Fruit fly (Drosophila melanogaster) whole organism, embryonic: ENCODE data around the gene CG31211.

Source experiments
- Ada2b ChIP-seq: fragments of 200-800 bp; sonication (Bioruptor generic); IDR thresholded peaks from 2 replicates; pipeline ENCODE4 v1.3.6; 2022; ENCODE audit warnings: missing biosample characterization, missing genetic modification characterization
- Atf3 ChIP-seq: fragments of 200-800 bp; sonication (Bioruptor generic); optimal IDR thresholded peaks from 3 replicates; lab custom pipeline; 2016; ENCODE audit warnings: missing biosample characterization, missing genetic modification characterization
- C15 ChIP-seq: fragments of 200-800 bp; sonication (Bioruptor generic); IDR thresholded peaks from 3 replicates; pipeline ENCODE4 v1.3.6; 2022; ENCODE audit warnings: missing biosample characterization, missing genetic modification characterization
- CG10267 ChIP-seq: fragments of 200-800 bp; sonication (Bioruptor generic); optimal IDR thresholded peaks from 2 replicates; lab custom pipeline; 2018; ENCODE audit warnings: missing biosample characterization, mild to moderate bottlenecking, missing genetic modification characterization, moderate library complexity
- CG11504 ChIP-seq: fragments of 200-800 bp; sonication (Bioruptor generic); optimal IDR thresholded peaks from 3 replicates; lab custom pipeline; 2019; ENCODE audit warnings: missing biosample characterization, mild to moderate bottlenecking, missing genetic modification characterization, moderate library complexity
- CG12942 ChIP-seq: fragments of 200-800 bp; sonication (Bioruptor generic); optimal IDR thresholded peaks from 3 replicates; lab custom pipeline; 2016; ENCODE audit warnings: missing biosample characterization, missing genetic modification characterization
- CG18764 ChIP-seq: fragments of 200-800 bp; sonication (Bioruptor generic); optimal IDR thresholded peaks from 3 replicates; lab custom pipeline; 2016; ENCODE audit warnings: missing biosample characterization, missing genetic modification characterization
- CG2120 ChIP-seq: fragments of 200-800 bp; sonication (Bioruptor generic); optimal IDR thresholded peaks from 3 replicates; lab custom pipeline; 2016; ENCODE audit warnings: missing biosample characterization, missing genetic modification characterization
- CG2129 ChIP-seq: fragments of 200-800 bp; sonication (Bioruptor generic); IDR thresholded peaks from 2 replicates; pipeline ENCODE4 v1.3.6; 2022; ENCODE audit warnings: missing biosample characterization, missing genetic modification characterization; ENCODE audit not compliant: partially characterized antibody
- CG2678 ChIP-seq: fragments of 200-800 bp; sonication (Bioruptor generic); optimal IDR thresholded peaks from 3 replicates; lab custom pipeline; 2019; ENCODE audit warnings: missing biosample characterization, mild to moderate bottlenecking, missing genetic modification characterization, moderate library complexity
- CG2889 ChIP-seq: fragments of 200-800 bp; sonication (Bioruptor generic); IDR thresholded peaks from 3 replicates; pipeline ENCODE4 v1.3.6; 2022; ENCODE audit warnings: missing biosample characterization, missing genetic modification characterization
- CG4820 ChIP-seq: fragments of 200-800 bp; sonication (Bioruptor generic); optimal IDR thresholded peaks from 3 replicates; lab custom pipeline; 2016; ENCODE audit warnings: missing biosample characterization, missing genetic modification characterization
- CG5180 ChIP-seq: fragments of 200-800 bp; sonication (Bioruptor generic); optimal IDR thresholded peaks from 3 replicates; lab custom pipeline; 2017; ENCODE audit warnings: missing biosample characterization, missing genetic modification characterization, mild to moderate bottlenecking, moderate library complexity, missing genetic modification reagents
- CG6813 ChIP-seq: fragments of 200-800 bp; sonication (Bioruptor generic); optimal IDR thresholded peaks from 2 replicates; lab custom pipeline; 2017; ENCODE audit warnings: missing biosample characterization, missing genetic modification characterization, mild to moderate bottlenecking, moderate library complexity, missing genetic modification reagents
- CG8924 ChIP-seq: fragments of 200-800 bp; optimal IDR thresholded peaks from 3 replicates; lab custom pipeline; 2019; ENCODE audit warnings: missing biosample characterization, mild to moderate bottlenecking, missing genetic modification characterization, moderate library complexity
- CG9215 ChIP-seq: fragments of 200-800 bp; sonication (Bioruptor generic); IDR thresholded peaks from 2 replicates; pipeline ENCODE4 v1.3.6; 2022; ENCODE audit warnings: missing biosample characterization, missing genetic modification characterization
- CG9609 ChIP-seq: fragments of 200-800 bp; sonication (Bioruptor generic); optimal IDR thresholded peaks from 3 replicates; lab custom pipeline; 2016; ENCODE audit warnings: missing biosample characterization, missing genetic modification characterization
- D19B ChIP-seq: fragments of 200-800 bp; sonication (Bioruptor generic); optimal IDR thresholded peaks from 2 replicates; lab custom pipeline; 2017; ENCODE audit warnings: missing biosample characterization, mild to moderate bottlenecking, missing genetic modification characterization
- Dip2 ChIP-seq: fragments of 200-800 bp; sonication (Bioruptor generic); IDR thresholded peaks from 2 replicates; pipeline ENCODE4 v1.3.6; 2022; ENCODE audit warnings: missing biosample characterization, missing genetic modification characterization
- E2f1 ChIP-seq: fragments of 200-800 bp; sonication (Bioruptor generic); IDR thresholded peaks from 2 replicates; pipeline ENCODE4 v1.3.6; 2022; ENCODE audit warnings: missing biosample characterization, missing genetic modification characterization
- H15 ChIP-seq: fragments of 200-800 bp; sonication (Bioruptor generic); IDR thresholded peaks from 3 replicates; pipeline ENCODE4 v1.3.6; 2022; ENCODE audit warnings: missing biosample characterization, missing genetic modification characterization
- HmgZ ChIP-seq: fragments of 200-800 bp; sonication (Bioruptor generic); optimal IDR thresholded peaks from 2 replicates; lab custom pipeline; 2018; ENCODE audit warnings: missing biosample characterization, mild to moderate bottlenecking, missing genetic modification characterization
- Hmr ChIP-seq: fragments of 200-800 bp; sonication (Bioruptor generic); optimal IDR thresholded peaks from 3 replicates; lab custom pipeline; 2017; ENCODE audit warnings: mild to moderate bottlenecking, missing biosample characterization, missing genetic modification reagents, missing genetic modification characterization
- Hr78 ChIP-seq, 2 experiments: fragments of 200-800 bp in 1 of 2; fragments of >200 bp in 1 of 2; sonication (Bioruptor generic) in 1 of 2; optimal IDR thresholded peaks; 2 replicates each; lab custom pipeline; 2017 to 2019; ENCODE audit warnings: missing biosample characterization in 2 of 2, missing genetic modification characterization in 2 of 2, mild to moderate bottlenecking in 1 of 2, moderate library complexity in 1 of 2
- Kr ChIP-seq: fragments of 200-800 bp; sonication (Bioruptor generic); optimal IDR thresholded peaks from 2 replicates; lab custom pipeline; 2017; ENCODE audit warnings: missing biosample characterization, mild to moderate bottlenecking, missing genetic modification characterization
- Med ChIP-seq: fragments of 200-800 bp; sonication (Bioruptor generic); peaks from one replicate; lab custom pipeline; 2016; ENCODE audit warnings: missing biosample characterization, missing genetic modification characterization, mild to moderate bottlenecking, inconsistent platforms, moderate library complexity
- Nf-YA ChIP-seq: fragments of 200-800 bp; sonication (Bioruptor generic); IDR thresholded peaks from 2 replicates; pipeline ENCODE4 v1.3.6; 2022; ENCODE audit warnings: missing biosample characterization, missing genetic modification characterization
- Opbp ChIP-seq: fragments of 200-800 bp; sonication (Bioruptor generic); IDR thresholded peaks from 3 replicates; pipeline ENCODE4 v1.3.6; 2022; ENCODE audit warnings: missing biosample characterization, missing genetic modification characterization; ENCODE audit not compliant: partially characterized antibody
- PHDP ChIP-seq: fragments of 200-800 bp; sonication (Bioruptor generic); optimal IDR thresholded peaks from 3 replicates; lab custom pipeline; 2018; ENCODE audit warnings: missing biosample characterization, mild to moderate bottlenecking, missing genetic modification characterization, moderate library complexity
- Sry-β ChIP-seq: fragments of 200-800 bp; sonication (Bioruptor generic); optimal IDR thresholded peaks from 2 replicates; lab custom pipeline; 2018; ENCODE audit warnings: missing biosample characterization, mild to moderate bottlenecking, missing genetic modification characterization, moderate library complexity
- Ssrp ChIP-seq: fragments of 200-800 bp; sonication (Bioruptor generic); optimal IDR thresholded peaks from 2 replicates; lab custom pipeline; 2018; ENCODE audit warnings: missing biosample characterization, mild to moderate bottlenecking, missing genetic modification characterization, moderate library complexity
- Tbp ChIP-seq: fragments of >200 bp; optimal IDR thresholded peaks from 2 replicates; lab custom pipeline; 2018; ENCODE audit warnings: missing biosample characterization, missing genetic modification characterization
- Vsx1 ChIP-seq: fragments of 200-800 bp; sonication (Bioruptor generic); optimal IDR thresholded peaks from 2 replicates; lab custom pipeline; 2017; ENCODE audit warnings: missing biosample characterization, mild to moderate bottlenecking, missing genetic modification characterization, missing genetic modification reagents
- bcd ChIP-seq: fragments of 200-800 bp; sonication (Bioruptor generic); optimal IDR thresholded peaks from 2 replicates; lab custom pipeline; 2017; ENCODE audit warnings: missing biosample characterization, mild to moderate bottlenecking, missing genetic modification characterization
- br ChIP-seq: fragments of >200 bp; optimal IDR thresholded peaks from 2 replicates; lab custom pipeline; 2017
- bsh ChIP-seq, 2 experiments: fragments of 200-800 bp; sonication (Bioruptor generic); optimal IDR thresholded peaks; 2 replicates each; lab custom pipeline; 2017 to 2018; ENCODE audit warnings: mild to moderate bottlenecking in 2 of 2, missing biosample characterization in 2 of 2, missing genetic modification characterization in 2 of 2, moderate library complexity in 1 of 2
- corto ChIP-seq: fragments of 200-800 bp; sonication (Bioruptor generic); optimal IDR thresholded peaks from 2 replicates; lab custom pipeline; 2016; ENCODE audit warnings: missing biosample characterization, mild to moderate bottlenecking, missing genetic modification characterization, moderate library complexity
- fd64A ChIP-seq: fragments of 200-800 bp; sonication (Bioruptor generic); optimal IDR thresholded peaks from 3 replicates; lab custom pipeline; 2018; ENCODE audit warnings: missing biosample characterization, mild to moderate bottlenecking, missing genetic modification characterization
- grau ChIP-seq: fragments of 200-800 bp; optimal IDR thresholded peaks from 3 replicates; lab custom pipeline; 2019; ENCODE audit warnings: missing biosample characterization, mild to moderate bottlenecking, missing genetic modification characterization, moderate library complexity
- gro ChIP-seq: fragments of 200-800 bp; sonication (Bioruptor generic); optimal IDR thresholded peaks from 2 replicates; lab custom pipeline; 2016; ENCODE audit warnings: missing biosample characterization, missing genetic modification characterization
- hb ChIP-seq: fragments of 200-800 bp; sonication (Bioruptor generic); IDR thresholded peaks from 3 replicates; pipeline ENCODE4 v1.3.6; 2022; ENCODE audit warnings: missing biosample characterization, missing genetic modification characterization; ENCODE audit not compliant: partially characterized antibody
- jumu ChIP-seq: fragments of 200-800 bp; sonication (Bioruptor generic); optimal IDR thresholded peaks from 3 replicates; lab custom pipeline; 2016; ENCODE audit warnings: missing biosample characterization, missing genetic modification characterization
- klu ChIP-seq: fragments of 200-800 bp; sonication (Bioruptor generic); IDR thresholded peaks from 2 replicates; pipeline ENCODE4 v1.3.6; 2022; ENCODE audit warnings: missing biosample characterization, missing genetic modification characterization
- nau ChIP-seq: fragments of 200-800 bp; sonication (Bioruptor generic); optimal IDR thresholded peaks from 3 replicates; lab custom pipeline; 2017; ENCODE audit warnings: missing biosample characterization, mild to moderate bottlenecking, missing genetic modification characterization, missing genetic modification reagents
- onecut ChIP-seq: fragments of 200-800 bp; sonication (Bioruptor generic); IDR thresholded peaks from 2 replicates; pipeline ENCODE4 v1.3.6; 2022; ENCODE audit warnings: missing biosample characterization, missing genetic modification characterization
- p53 ChIP-seq: fragments of 200-800 bp; sonication (Bioruptor generic); optimal IDR thresholded peaks from 2 replicates; lab custom pipeline; 2016; ENCODE audit warnings: missing biosample characterization, missing genetic modification characterization
- phol ChIP-seq: fragments of 200-800 bp; sonication (Bioruptor generic); optimal IDR thresholded peaks from 3 replicates; lab custom pipeline; 2018; ENCODE audit warnings: missing biosample characterization, mild to moderate bottlenecking, missing genetic modification characterization, moderate library complexity
- pita ChIP-seq: fragments of 200-800 bp; sonication (Bioruptor generic); optimal IDR thresholded peaks from 2 replicates; lab custom pipeline; 2017; ENCODE audit warnings: missing biosample characterization, mild to moderate bottlenecking, missing genetic modification characterization
- unc-4 ChIP-seq: fragments of 200-800 bp; sonication (Bioruptor generic); IDR thresholded peaks from 2 replicates; pipeline ENCODE4 v1.3.6; 2022; ENCODE audit warnings: missing biosample characterization, missing genetic modification characterization; ENCODE audit not compliant: partially characterized antibody
- wor ChIP-seq: fragments of 200-800 bp; sonication (Bioruptor generic); IDR thresholded peaks from 2 replicates; pipeline ENCODE4 v1.3.6; 2022; ENCODE audit warnings: missing biosample characterization, missing genetic modification characterization

The CG31211 gene

DNA sequence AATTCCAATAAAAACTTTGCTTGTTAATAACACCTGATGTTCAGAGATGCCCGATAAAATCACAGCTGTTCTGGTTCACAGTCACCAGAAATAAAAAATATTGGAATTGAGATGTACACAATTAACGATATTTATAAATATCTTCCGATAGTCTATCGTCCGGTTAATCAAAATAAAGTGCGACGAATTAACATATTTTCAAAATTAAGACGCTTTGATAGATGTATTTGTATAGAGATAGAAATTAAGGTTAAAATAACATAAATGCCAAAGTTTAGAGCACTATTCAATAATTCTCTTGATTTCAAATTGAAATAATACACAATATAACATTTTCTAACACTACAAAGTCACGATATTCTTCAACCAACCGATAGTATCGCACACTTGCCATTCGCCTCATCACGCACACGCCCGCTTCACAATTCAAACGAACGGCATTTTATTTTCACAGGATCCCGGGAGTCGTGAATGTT is 13.3 kb downstream of the CG31211 start, which contains the start of the genes CG3281 and aurA (continued):
- TF ChIP-seq CG6813 (GFP tag; lab: Kevin White, UChicago) (no peak), Tbp (peak; percentile 25), bsh (GFP tag; optimal IDR thresholded peaks at IDR 0.05; lab: Kevin White, UChicago) (peak in 1 of 2 experiments; percentile 54), Vsx1 (peak; percentile 39), Opbp (GFP tag; lab: Robert Waterston, UW) (peak; percentile 92), Atf3 (GFP tag; lab: Kevin White, UChicago) (peak; percentile 49), wor (GFP tag; lab: Robert Waterston, UW) (peak; percentile 16; the same call in 1 of the 2 replicates), CG10267 (tag; lab: Kevin White, UChicago) (peak; percentile 98), CG2120 (GFP tag; lab: Kevin White, UChicago) (peak; percentile 90), PHDP (tag; lab: Kevin White, UChicago) (peak; percentile 68), Sry-β (GFP tag; lab: Kevin White, UChicago) (peak; percentile 88), Hmr (GFP tag; lab: Kevin White, UChicago) (peak; percentile 81), CG9609 (GFP tag; lab: Kevin White, UChicago) (peak; percentile 78), gro (GFP tag; lab: Kevin White, UChicago) (peak; percentile 69), p53 (GFP tag; lab: Kevin White, UChicago) (no peak), Kr (GFP tag; lab: Kevin White, UChicago) (no peak), H15 (peak; percentile 38; the same call in 1 of the 3 replicates), Med (GFP tag; lab: Kevin White, UChicago) (peak; percentile 94), onecut (GFP tag; lab: Robert Waterston, UW) (no peak), grau (peak; percentile 77), br (lab: Kevin White, UChicago) (no peak), pita (GFP tag; lab: Kevin White, UChicago) (no peak), bcd (GFP tag; lab: Kevin White, UChicago) (peak; percentile 68), CG2889 (GFP tag; lab: Robert Waterston, UW) (no peak), E2f1 (peak; percentile 38), Nf-YA (GFP tag; lab: Robert Waterston, UW) (no peak), Dip2 (GFP tag; lab: Robert Waterston, UW) (no peak), CG4820 (peak; percentile 54), phol (tag; lab: Kevin White, UChicago) (peak; percentile 87), fd64A (no peak), Ada2b (GFP tag; lab: Robert Waterston, UW) (no peak; the same call in 1 of the 2 replicates), Ssrp (peak; percentile 43), jumu (GFP tag; lab: Kevin White, UChicago) (peak; percentile 87), D19B (GFP tag; lab: Kevin White, UChicago) (peak; percentile 26), CG5180 (GFP tag; lab: Kevin White, UChicago) (no peak), CG9215 (GFP tag; lab: Robert Waterston, UW) (peak; percentile 84), CG11504 (tag; lab: Kevin White, UChicago) (peak; percentile 71), HmgZ (peak; percentile 66), CG2129 (GFP tag; lab: Robert Waterston, UW) (peak; percentile 97), unc-4 (GFP tag; lab: Robert Waterston, UW) (peak; percentile 96), corto (GFP tag; lab: Kevin White, UChicago) (peak; percentile 7), hb (GFP tag; lab: Robert Waterston, UW) (peak; percentile 94), klu (peak; percentile 73), nau (no peak), CG2678 (tag; lab: Kevin White, UChicago) (peak; percentile 76), CG8924 (tag; lab: Kevin White, UChicago) (peak; percentile 71), C15 (GFP tag; lab: Robert Waterston, UW) (no peak), CG12942 (GFP tag; lab: Kevin White, UChicago) (peak; percentile 60), CG18764 (GFP tag; lab: Kevin White, UChicago) (peak; percentile 64), Hr78 (GFP tag; optimal IDR thresholded peaks at IDR 0.05; lab: Kevin White, UChicago) (no peak)
